Fruit fly (Drosophila melanogaster): ENCODE data around the gene CG6026.

The CG6026 gene

DNA sequence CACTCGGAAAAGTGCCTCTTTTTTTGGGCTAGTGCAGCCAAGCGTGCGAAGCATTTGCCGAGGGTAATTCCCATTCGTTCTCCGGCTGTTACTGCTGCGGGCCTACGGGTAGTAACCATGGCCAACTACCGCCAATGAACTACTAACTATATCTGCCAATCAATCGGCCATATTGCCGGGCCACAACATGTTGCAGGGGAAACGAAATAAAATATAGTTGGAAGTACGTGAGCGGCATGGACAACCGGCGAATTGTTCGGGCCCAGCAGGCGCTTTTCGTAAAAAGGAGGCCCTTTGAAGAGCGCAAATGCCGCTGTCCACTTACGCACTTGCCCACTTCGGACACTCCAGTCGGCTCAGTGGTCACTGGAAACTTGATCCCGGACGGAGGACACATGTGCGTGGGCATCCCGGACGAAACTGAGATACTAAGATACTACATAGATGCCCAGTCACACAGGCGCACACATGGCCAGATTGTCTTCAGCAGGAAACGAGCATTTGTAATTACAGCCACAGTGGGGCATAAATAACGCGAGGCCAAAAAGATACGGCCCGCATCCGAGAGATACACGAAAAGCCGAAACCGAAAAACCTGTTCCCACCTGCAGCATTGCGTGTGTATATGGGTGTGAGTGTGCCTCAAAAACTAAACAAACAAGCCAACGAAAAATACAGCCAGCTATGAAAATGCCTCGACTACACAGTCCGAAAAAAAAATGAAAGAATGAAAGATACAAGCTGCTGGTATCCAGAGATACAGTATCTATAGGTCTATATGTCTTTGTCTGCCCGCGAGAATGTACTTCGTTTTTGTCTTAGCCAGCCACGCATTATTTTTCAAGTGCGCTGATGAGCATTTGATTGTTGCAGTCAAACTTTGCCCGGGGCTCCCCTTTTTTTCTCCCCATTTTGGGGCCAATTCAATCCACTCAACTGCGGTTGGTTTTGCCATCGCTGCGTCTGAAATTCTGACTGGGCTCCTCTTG, 45.6 kb upstream of the CG6026 start (continued):
- TF ChIP-seq Xbp1 (GFP tag; optimal IDR thresholded peaks at IDR 0.05) (peak; percentile 16), CG10979 (tag; optimal IDR thresholded peaks at IDR 0.05) (peak; percentile 51), ind (GFP tag; optimal IDR thresholded peaks at IDR 0.05) (peak; percentile 33), Poxn (GFP tag; IDR thresholded peaks at IDR 0.05) (no peak), pnt (GFP tag; optimal IDR thresholded peaks at IDR 0.05) (peak; percentile 33), twi (tag; optimal IDR thresholded peaks at IDR 0.05) (peak; percentile 95), ara (GFP tag; IDR thresholded peaks at IDR 0.05) (0 out of 2 replicates have a peak, but pooled peaks have one; percentile 22), CG6689 (GFP tag; IDR thresholded peaks at IDR 0.05) (peak; percentile 26; the same call in 1 of the 2 replicates), CG17328 (GFP tag; IDR thresholded peaks at IDR 0.05) (peak; percentile 16; the same call in 1 of the 2 replicates), Deaf1 (tag; optimal IDR thresholded peaks at IDR 0.05) (peak; percentile 61), CG15011 (GFP tag; optimal IDR thresholded peaks at IDR 0.05) (no peak), CG14965 (GFP tag; optimal IDR thresholded peaks at IDR 0.05; ENCODE audit: borderline replicate concordance) (peak; percentile 30), CG2712 (tag; optimal IDR thresholded peaks at IDR 0.05) (peak; percentile 24), dpn (GFP tag; optimal IDR thresholded peaks at IDR 0.05) (peak in 1 of 2 experiments; percentile 15), CG15073 (GFP tag; optimal IDR thresholded peaks at IDR 0.05) (no peak), Sox100B (GFP tag; optimal IDR thresholded peaks at IDR 0.05) (peak; percentile 41), CG11085 (GFP tag; IDR thresholded peaks at IDR 0.05) (no peak), CG2202 (tag; optimal IDR thresholded peaks at IDR 0.05) (peak; percentile 8), sens (GFP tag) (peak; percentile 39), CG12744 (GFP tag; optimal IDR thresholded peaks at IDR 0.05) (peak; percentile 4), gem (tag; optimal IDR thresholded peaks at IDR 0.05) (peak; percentile 44), bsh (GFP tag; optimal IDR thresholded peaks at IDR 0.05) (peak in 1 of 2 experiments; percentile 45), dmrt99B (tag; optimal IDR thresholded peaks at IDR 0.05) (peak; percentile 58), CG17385 (GFP tag; optimal IDR thresholded peaks at IDR 0.05) (peak; percentile 22), Blimp-1 (GFP tag; optimal IDR thresholded peaks at IDR 0.05) (peak; percentile 37), ranshi (GFP tag; IDR thresholded peaks at IDR 0.05) (peak; percentile 3; the same call in 1 of the 2 replicates), CG2678 (tag; optimal IDR thresholded peaks at IDR 0.05) (peak; percentile 28), so (GFP tag; IDR thresholded peaks at IDR 0.05) (peak; percentile 28; the same call in 1 of the 3 replicates), Dfd (GFP tag; optimal IDR thresholded peaks at IDR 0.05) (no peak), sd (tag; optimal IDR thresholded peaks at IDR 0.05) (peak; percentile 80), CoRest (tag; optimal IDR thresholded peaks at IDR 0.05) (peak; percentile 9), gcm (GFP tag; optimal IDR thresholded peaks at IDR 0.05) (peak; percentile 57), Hmr (GFP tag; optimal IDR thresholded peaks at IDR 0.05) (peak; percentile 3), D (optimal IDR thresholded peaks at IDR 0.05) (no peak), D (GFP tag; optimal IDR thresholded peaks at IDR 0.05) (peak; percentile 53), CG6854 (GFP tag; optimal IDR thresholded peaks at IDR 0.05) (no peak), CG4707 (GFP tag; optimal IDR thresholded peaks at IDR 0.05) (peak; percentile 18), CG14710 (tag; optimal IDR thresholded peaks at IDR 0.05) (peak; percentile 35), kah (GFP tag; optimal IDR thresholded peaks at IDR 0.05) (peak; percentile 19), kni (GFP tag; optimal IDR thresholded peaks at IDR 0.05) (peak; percentile 75), CG9609 (GFP tag; optimal IDR thresholded peaks at IDR 0.05) (peak; percentile 32), Ravus (GFP tag; IDR thresholded peaks at IDR 0.05) (no peak), CG10274 (GFP tag; optimal IDR thresholded peaks at IDR 0.05) (no peak), CG2120 (GFP tag; optimal IDR thresholded peaks at IDR 0.05) (peak; percentile 3), CG11504 (tag; optimal IDR thresholded peaks at IDR 0.05) (peak; percentile 40), dan (GFP tag; IDR thresholded peaks at IDR 0.05) (no peak), NK7.1 (GFP tag; optimal IDR thresholded peaks at IDR 0.05) (no peak), CG13424 (tag; optimal IDR thresholded peaks at IDR 0.05) (peak; percentile 42)
